Worm (Caenorhabditis elegans) whole organism, L3 larva: Measurements from ENCODE around the gene Y116A8C.38.

Source experiments
- ZK546.5 ChIP-seq: sonication (generic microtip); optimal IDR thresholded peaks from 2 replicates; lab custom pipeline; 2017; ENCODE audit warnings: missing biosample characterization, missing genetic modification characterization
- ama-1 ChIP-seq: fragments of 150-350 bp; optimal IDR thresholded peaks from 2 replicates; lab custom pipeline; 2018
- ceh-16 ChIP-seq: sonication (generic microtip); optimal IDR thresholded peaks from 2 replicates; lab custom pipeline; 2017; ENCODE audit warnings: missing biosample characterization, missing genetic modification characterization
- ceh-28 ChIP-seq: fragments of 150-350 bp; optimal IDR thresholded peaks from 2 replicates; lab custom pipeline; 2014; ENCODE audit warnings: missing biosample characterization, missing genetic modification reagents, missing genetic modification characterization
- ceh-82 ChIP-seq: fragments of 150-350 bp; optimal IDR thresholded peaks from 2 replicates; lab custom pipeline; 2014; ENCODE audit warnings: missing biosample characterization, missing genetic modification characterization
- daf-12 ChIP-seq: fragments of 150-350 bp; optimal IDR thresholded peaks from 2 replicates; lab custom pipeline; 2014; ENCODE audit warnings: missing biosample characterization, missing genetic modification reagents, missing genetic modification characterization
- elt-1 ChIP-seq: fragments of 150-350 bp; optimal IDR thresholded peaks from 2 replicates; lab custom pipeline; 2014; ENCODE audit warnings: missing biosample characterization, missing genetic modification characterization
- elt-2 ChIP-seq: sonication (generic microtip); optimal IDR thresholded peaks from 2 replicates; lab custom pipeline; 2016; ENCODE audit warnings: missing genetic modification reagents, mild to moderate bottlenecking, missing genetic modification characterization, missing compliant biosample characterization
- elt-3 ChIP-seq, 3 experiments: fragments of 150-350 bp in 1 of 3; sonication (generic microtip) in 2 of 3; optimal IDR thresholded peaks; 2 replicates in 2 of 3; 4 replicates in 1 of 3; lab custom pipeline; 2014 to 2017; ENCODE audit warnings: missing biosample characterization in 3 of 3, missing genetic modification characterization in 3 of 3
- eor-1 ChIP-seq, 2 experiments: fragments of 150-350 bp; optimal IDR thresholded peaks; 2 replicates each; lab custom pipeline; 2014 to 2018; ENCODE audit warnings: missing biosample characterization in 2 of 2, missing genetic modification characterization in 2 of 2
- fkh-10 ChIP-seq: sonication (generic microtip); optimal IDR thresholded peaks from 2 replicates; lab custom pipeline; 2017; ENCODE audit warnings: missing biosample characterization, missing genetic modification reagents, missing genetic modification characterization
- fkh-2 ChIP-seq: fragments of 150-350 bp; optimal IDR thresholded peaks from 2 replicates; lab custom pipeline; 2014; ENCODE audit warnings: missing biosample characterization, missing genetic modification reagents, missing genetic modification characterization
- fos-1 ChIP-seq: fragments of 150-350 bp; optimal IDR thresholded peaks from 2 replicates; lab custom pipeline; 2014; ENCODE audit warnings: missing biosample characterization, missing genetic modification characterization
- hmg-11 ChIP-seq: sonication (generic microtip); optimal IDR thresholded peaks from 2 replicates; lab custom pipeline; 2016; ENCODE audit warnings: missing genetic modification characterization, missing compliant biosample characterization
- jun-1 ChIP-seq: fragments of 150-350 bp; optimal IDR thresholded peaks from 2 replicates; lab custom pipeline; 2014; ENCODE audit warnings: missing biosample characterization, missing genetic modification reagents, missing genetic modification characterization
- lin-15B ChIP-seq: fragments of 150-350 bp; optimal IDR thresholded peaks from 2 replicates; lab custom pipeline; 2014; ENCODE audit warnings: missing biosample characterization, missing genetic modification characterization
- lin-39 ChIP-seq: fragments of 150-350 bp; optimal IDR thresholded peaks from 2 replicates; lab custom pipeline; 2018; ENCODE audit warnings: missing biosample characterization, missing genetic modification reagents, missing genetic modification characterization
- lsy-12 ChIP-seq: sonication (generic microtip); optimal IDR thresholded peaks from 2 replicates; lab custom pipeline; 2016; ENCODE audit warnings: mild to moderate bottlenecking, missing genetic modification characterization, missing compliant biosample characterization
- mml-1 ChIP-seq: fragments of 150-350 bp; sonication (generic microtip); optimal IDR thresholded peaks from 3 replicates; lab custom pipeline; 2014; ENCODE audit warnings: missing biosample characterization, missing genetic modification characterization
- nfya-1 ChIP-seq: sonication (generic microtip); optimal IDR thresholded peaks from 2 replicates; lab custom pipeline; 2017; ENCODE audit warnings: missing genetic modification characterization, mild to moderate bottlenecking, missing compliant biosample characterization, antibody characterized with exemption, moderate library complexity; ENCODE audit not compliant: insufficient read depth
- nhr-11 ChIP-seq: fragments of 150-350 bp; optimal IDR thresholded peaks from 2 replicates; lab custom pipeline; 2014; ENCODE audit warnings: missing biosample characterization, missing genetic modification characterization
- nhr-12 ChIP-seq: fragments of 150-350 bp; optimal IDR thresholded peaks from 2 replicates; lab custom pipeline; 2014; ENCODE audit warnings: missing biosample characterization, missing genetic modification characterization
- nhr-23 ChIP-seq: fragments of 150-350 bp; optimal IDR thresholded peaks from 2 replicates; lab custom pipeline; 2014; ENCODE audit warnings: missing biosample characterization, missing genetic modification reagents, missing genetic modification characterization
- nhr-237 ChIP-seq: fragments of 150-350 bp; optimal IDR thresholded peaks from 2 replicates; lab custom pipeline; 2014; ENCODE audit warnings: missing biosample characterization, missing genetic modification characterization
- nhr-25 ChIP-seq: sonication (generic microtip); optimal IDR thresholded peaks from 2 replicates; lab custom pipeline; 2017; ENCODE audit warnings: missing biosample characterization, missing genetic modification characterization
- nhr-43 ChIP-seq: sonication (generic microtip); optimal IDR thresholded peaks from 2 replicates; lab custom pipeline; 2016; ENCODE audit warnings: mild to moderate bottlenecking, missing genetic modification characterization, missing compliant biosample characterization; ENCODE audit not compliant: poor library complexity, severe bottlenecking
- nhr-67 ChIP-seq: fragments of 150-350 bp; optimal IDR thresholded peaks from 2 replicates; lab custom pipeline; 2014; ENCODE audit warnings: missing biosample characterization, missing genetic modification characterization
- nhr-76 ChIP-seq: fragments of 150-350 bp; sonication (generic microtip); optimal IDR thresholded peaks from 5 replicates; lab custom pipeline; 2014; ENCODE audit warnings: missing biosample characterization, missing genetic modification characterization
- nhr-77 ChIP-seq: fragments of 150-350 bp; optimal IDR thresholded peaks from 2 replicates; lab custom pipeline; 2014; ENCODE audit warnings: missing biosample characterization, missing genetic modification characterization
- pha-4 ChIP-seq: fragments of 150-350 bp; optimal IDR thresholded peaks from 2 replicates; lab custom pipeline; 2014; ENCODE audit warnings: missing biosample characterization, missing genetic modification reagents, missing genetic modification characterization
- pqm-1 ChIP-seq: fragments of 150-350 bp; optimal IDR thresholded peaks from 2 replicates; lab custom pipeline; 2017; ENCODE audit warnings: missing biosample characterization, missing genetic modification characterization, inconsistent platforms
- skn-1 ChIP-seq: fragments of 150-350 bp; optimal IDR thresholded peaks from 2 replicates; lab custom pipeline; 2014; ENCODE audit warnings: missing biosample characterization, missing genetic modification characterization
- snpc-4 ChIP-seq: fragments of 150-350 bp; optimal IDR thresholded peaks from 2 replicates; lab custom pipeline; 2014; ENCODE audit warnings: missing biosample characterization, missing genetic modification characterization
- tbx-2 ChIP-seq: sonication (generic microtip); optimal IDR thresholded peaks from 2 replicates; lab custom pipeline; 2016; ENCODE audit warnings: mild to moderate bottlenecking, missing genetic modification characterization, missing compliant biosample characterization
- unc-39 ChIP-seq: sonication (generic microtip); optimal IDR thresholded peaks from 4 replicates; lab custom pipeline; 2017; ENCODE audit warnings: missing biosample characterization, missing genetic modification characterization
- zag-1 ChIP-seq: fragments of 150-350 bp; optimal IDR thresholded peaks from 2 replicates; lab custom pipeline; 2014; ENCODE audit warnings: missing biosample characterization, missing genetic modification characterization
- ztf-11 ChIP-seq: fragments of 150-350 bp; optimal IDR thresholded peaks from 2 replicates; lab custom pipeline; 2014; ENCODE audit warnings: missing biosample characterization, missing genetic modification characterization
- ztf-4 ChIP-seq: fragments of 150-350 bp; optimal IDR thresholded peaks from 2 replicates; lab custom pipeline; 2014; ENCODE audit warnings: missing biosample characterization, missing genetic modification characterization

The Y116A8C.38 gene

DNA sequence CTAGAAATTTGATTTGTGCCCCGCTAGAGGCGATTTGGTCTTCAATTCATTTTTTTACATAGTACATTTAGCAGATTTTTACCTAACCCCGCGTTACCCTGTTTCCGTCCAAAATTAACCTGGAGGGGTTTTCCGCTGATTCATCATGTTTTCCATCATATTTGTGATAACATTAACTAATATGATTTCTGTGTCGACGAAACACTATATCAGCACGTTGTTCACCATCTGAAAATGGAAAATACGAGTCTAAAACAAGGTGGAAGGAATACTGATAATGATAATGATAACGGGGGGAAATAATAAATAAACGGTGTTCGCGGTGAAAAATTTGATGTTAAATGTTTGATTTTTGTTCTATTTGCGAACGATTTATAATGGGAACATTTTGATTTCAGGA, 40.4 kb downstream of the Y116A8C.38 start:
- TF ChIP-seq lin-39 (tag; lab: Kevin White, UChicago) (no peak), nhr-25 (no peak), unc-39 (tag; lab: Kevin White, UChicago) (no peak), fkh-2 (no peak), elt-2 (tag; lab: Kevin White, UChicago) (peak; percentile 99), nhr-77 (tag; lab: Kevin White, UChicago) (no peak), skn-1 (tag; lab: Kevin White, UChicago) (no peak), elt-3 (tag; optimal IDR thresholded peaks at IDR 0.05; lab: Kevin White, UChicago) (no peak), nhr-12 (tag; lab: Kevin White, UChicago) (no peak), nhr-43 (tag; lab: Kevin White, UChicago) (no peak), pha-4 (peak; percentile 80), pqm-1 (tag; lab: Kevin White, UChicago) (peak; percentile 98), mml-1 (tag; lab: Kevin White, UChicago) (no peak), jun-1 (tag; lab: Kevin White, UChicago) (peak; percentile 74)

DNA sequence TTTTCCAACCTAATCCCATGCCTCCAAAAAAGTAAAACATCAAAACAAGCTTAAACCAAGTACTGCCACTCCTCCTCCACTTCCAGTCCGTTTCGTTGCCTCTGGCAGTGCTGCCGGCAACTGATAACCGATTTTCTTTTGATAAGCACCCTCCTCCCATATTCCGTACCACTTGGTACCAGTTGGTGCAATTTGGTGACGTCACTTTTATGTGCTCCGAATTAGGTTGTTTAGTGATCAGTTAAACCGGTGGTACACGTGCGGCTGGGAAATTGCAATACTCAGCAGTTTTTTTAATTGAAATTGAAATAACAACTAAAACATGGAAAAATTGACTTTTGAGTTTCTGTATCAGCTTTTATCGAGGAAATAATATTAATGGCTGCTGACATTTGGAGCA, 42.7 kb downstream of the Y116A8C.38 start:
- TF ChIP-seq lsy-12 (tag; lab: Kevin White, UChicago), result peak; percentile 36
- TF ChIP-seq tbx-2, result no peak
- TF ChIP-seq elt-3 (tag; optimal IDR thresholded peaks at IDR 0.05; lab: Kevin White, UChicago), result no peak
- TF ChIP-seq ceh-82, result no peak
- TF ChIP-seq elt-2 (tag; lab: Kevin White, UChicago), result peak; percentile 98
- peak; percentile 94 for TF ChIP-seq pqm-1 (tag; lab: Kevin White, UChicago)
- peak; percentile 11 for TF ChIP-seq pha-4
- TF ChIP-seq ceh-28 (tag; lab: Kevin White, UChicago), result peak; percentile 19
- no peak for TF ChIP-seq nfya-1
- TF ChIP-seq eor-1 (tag; optimal IDR thresholded peaks at IDR 0.05; lab: Kevin White, UChicago), result no peak
- peak; percentile 24 for TF ChIP-seq fos-1 (tag; lab: Kevin White, UChicago)
- TF ChIP-seq ztf-4 (tag; lab: Kevin White, UChicago), result no peak

- TF ChIP-seq elt-2 (tag; lab: Kevin White, UChicago) (peak; percentile 45), nhr-25 (no peak), snpc-4 (tag; lab: Kevin White, UChicago) (no peak), pha-4 (peak; percentile 33), lsy-12 (tag; lab: Kevin White, UChicago) (no peak), mml-1 (tag; lab: Kevin White, UChicago) (no peak), fkh-10 (GFP tag; lab: Kevin White, UChicago) (no peak), ztf-4 (tag; lab: Kevin White, UChicago) (no peak)
- TF ChIP-seq, all 47 proteins: peak for 2
Observed at ce11 chrIV:17174980-17175379, 43.6 kb downstream of the Y116A8C.38 start.

DNA sequence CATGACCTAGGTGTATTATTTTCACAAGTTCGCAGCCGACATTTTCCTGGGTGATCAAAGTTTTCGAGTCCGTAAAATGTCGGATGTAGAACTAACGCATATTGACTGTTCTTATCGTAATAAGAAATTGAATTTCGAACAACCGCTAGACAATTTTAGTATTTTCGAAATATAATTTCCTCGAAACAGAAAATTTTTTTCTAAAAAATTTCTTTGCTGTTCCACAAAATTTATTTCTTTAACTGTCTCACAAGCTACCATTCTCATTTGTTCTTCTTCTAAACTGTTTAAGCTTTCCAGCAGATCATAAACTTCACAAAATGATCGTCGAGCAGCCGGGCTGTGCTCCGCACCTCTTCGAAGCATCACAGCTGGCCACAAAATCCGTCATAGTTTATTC, 44.8 kb downstream of the Y116A8C.38 start, which contains the start of gene C52D10.3:
Gene C52D10.3, plus strand, starts transcription at position 301 of the 400 bp plus-strand sequence.
- TF ChIP-seq daf-12 (tag; lab: Kevin White, UChicago) (no peak), lin-39 (tag; lab: Kevin White, UChicago) (no peak), nhr-23 (tag; lab: Kevin White, UChicago) (no peak), nhr-12 (tag; lab: Kevin White, UChicago) (no peak), eor-1 (tag; optimal IDR thresholded peaks at IDR 0.05; lab: Kevin White, UChicago) (no peak), pqm-1 (tag; lab: Kevin White, UChicago) (no peak), nhr-77 (tag; lab: Kevin White, UChicago) (no peak), hmg-11 (tag; lab: Kevin White, UChicago) (no peak), lin-15B (tag; lab: Kevin White, UChicago) (no peak), jun-1 (tag; lab: Kevin White, UChicago) (no peak), ceh-82 (no peak), zag-1 (no peak)
- TF ChIP-seq, all 47 proteins: peak for 0

ce11 chrIV:17179071-17179470, 47.7 kb downstream of the Y116A8C.38 start:
- TF ChIP-seq elt-1 (tag; lab: Kevin White, UChicago), result no peak
- TF ChIP-seq ceh-28 (tag; lab: Kevin White, UChicago), result no peak
- peak; percentile 82 for TF ChIP-seq pqm-1 (tag; lab: Kevin White, UChicago)
- peak; percentile 66 for TF ChIP-seq elt-2 (tag; lab: Kevin White, UChicago)
- no peak for TF ChIP-seq nhr-25
- TF ChIP-seq, all 47 proteins: peak for 2

DNA sequence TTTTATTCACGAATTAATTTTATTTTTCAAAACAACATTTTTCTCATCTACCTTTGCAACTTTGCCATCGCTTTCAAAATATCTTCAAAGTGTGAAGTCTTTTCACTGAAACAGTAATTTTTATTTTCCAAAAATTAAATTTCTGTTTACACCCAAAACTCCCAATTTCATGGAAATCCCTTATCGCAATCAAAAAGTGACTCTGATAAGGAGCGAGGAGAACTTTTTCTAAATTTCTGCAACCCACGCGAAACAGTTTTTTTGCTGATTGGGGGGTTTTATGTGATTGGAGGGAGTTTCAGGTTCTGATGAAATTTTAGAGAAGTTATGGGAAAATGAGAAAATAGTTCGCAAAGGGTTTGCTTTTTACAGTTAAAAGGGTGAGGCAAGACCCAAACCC, 48.2 kb downstream of the Y116A8C.38 start:
- no peak for TF ChIP-seq ama-1 (lab: Kevin White, UChicago)
- TF ChIP-seq ZK546.5 (tag; lab: Kevin White, UChicago), result no peak
- TF ChIP-seq snpc-4 (tag; lab: Kevin White, UChicago), result no peak
- peak; percentile 70 for TF ChIP-seq pqm-1 (tag; lab: Kevin White, UChicago)
- TF ChIP-seq nhr-237, result no peak
- no peak for TF ChIP-seq daf-12 (tag; lab: Kevin White, UChicago)
- TF ChIP-seq nhr-67 (tag; lab: Kevin White, UChicago), result no peak
- no peak for TF ChIP-seq ztf-11 (tag; lab: Kevin White, UChicago)
- TF ChIP-seq nhr-11 (tag; lab: Kevin White, UChicago), result no peak
- no peak for TF ChIP-seq unc-39 (tag; lab: Kevin White, UChicago)
- TF ChIP-seq nhr-76 (tag; lab: Kevin White, UChicago), result no peak
- TF ChIP-seq nhr-77 (tag; lab: Kevin White, UChicago), result no peak
- peak; percentile 45 for TF ChIP-seq elt-2 (tag; lab: Kevin White, UChicago)
- TF ChIP-seq ceh-82, result no peak
- no peak for TF ChIP-seq ceh-16
- TF ChIP-seq hmg-11 (tag; lab: Kevin White, UChicago), result no peak
